Fruit fly (Drosophila melanogaster) whole organism, prepupa: ENCODE results near the gene Wdr62.
A peak's percentile ranks its signal among the peaks of the same experiment; 100 is the strongest.

Source experiments
- CG10631 ChIP-seq: fragments of 200-800 bp; sonication (Bioruptor generic); optimal IDR thresholded peaks from 2 replicates; lab custom pipeline; 2016; ENCODE audit warnings: missing biosample characterization, missing genetic modification characterization
- CG10669 ChIP-seq: fragments of 200-800 bp; sonication (Bioruptor generic); optimal IDR thresholded peaks from 3 replicates; lab custom pipeline; 2018; ENCODE audit warnings: missing biosample characterization, mild to moderate bottlenecking, missing genetic modification characterization, moderate library complexity
- CG11294 ChIP-seq: fragments of 200-800 bp; sonication (Bioruptor generic); IDR thresholded peaks from 2 replicates; pipeline ENCODE4 v1.3.6; 2022; ENCODE audit warnings: missing biosample characterization, missing genetic modification characterization
- CG11902 ChIP-seq: fragments of 200-800 bp; sonication (Bioruptor generic); optimal IDR thresholded peaks from 3 replicates; lab custom pipeline; 2016; ENCODE audit warnings: missing biosample characterization, missing genetic modification characterization
- CG15336 ChIP-seq: fragments of 200-800 bp; sonication (Bioruptor generic); IDR thresholded peaks from 2 replicates; pipeline ENCODE4 v1.3.6; 2022; ENCODE audit warnings: missing biosample characterization, missing genetic modification characterization
- CG1621 ChIP-seq: fragments of 200-800 bp; sonication (Bioruptor generic); optimal IDR thresholded peaks from 3 replicates; lab custom pipeline; 2018; ENCODE audit warnings: missing biosample characterization, mild to moderate bottlenecking, missing genetic modification characterization
- CG3032 ChIP-seq: fragments of 200-800 bp; optimal IDR thresholded peaks from 2 replicates; lab custom pipeline; 2019; ENCODE audit warnings: missing biosample characterization, mild to moderate bottlenecking, missing genetic modification characterization, moderate library complexity
- CG31627 ChIP-seq: fragments of 200-800 bp; sonication (Bioruptor generic); optimal IDR thresholded peaks from 3 replicates; lab custom pipeline; 2016; ENCODE audit warnings: missing biosample characterization, missing genetic modification characterization
- CG34406 ChIP-seq: fragments of 200-800 bp; sonication (Bioruptor generic); optimal IDR thresholded peaks from 3 replicates; lab custom pipeline; 2016; ENCODE audit warnings: missing biosample characterization, missing genetic modification characterization
- CG3919 ChIP-seq: fragments of 200-800 bp; sonication (Bioruptor generic); optimal IDR thresholded peaks from 3 replicates; lab custom pipeline; 2016; ENCODE audit warnings: missing biosample characterization, missing genetic modification characterization
- CG6163 ChIP-seq: fragments of 200-800 bp; sonication (Bioruptor generic); IDR thresholded peaks from 3 replicates; pipeline ENCODE4 v1.3.6; 2022; ENCODE audit warnings: missing biosample characterization, missing genetic modification characterization
- CG6792 ChIP-seq: fragments of 200-800 bp; sonication (Bioruptor generic); optimal IDR thresholded peaks from 3 replicates; lab custom pipeline; 2016; ENCODE audit warnings: missing biosample characterization, missing genetic modification characterization
- CG6808 ChIP-seq: fragments of 200-800 bp; sonication (Bioruptor generic); optimal IDR thresholded peaks from 3 replicates; lab custom pipeline; 2017; ENCODE audit warnings: missing biosample characterization, missing genetic modification characterization, mild to moderate bottlenecking, moderate library complexity, missing genetic modification reagents
- CG8119 ChIP-seq: fragments of 200-800 bp; sonication (Bioruptor generic); IDR thresholded peaks from 3 replicates; pipeline ENCODE4 v1.3.6; 2022; ENCODE audit warnings: missing biosample characterization, missing genetic modification characterization
- CG8319 ChIP-seq: fragments of 200-800 bp; sonication (Bioruptor generic); optimal IDR thresholded peaks from 3 replicates; lab custom pipeline; 2016; ENCODE audit warnings: missing biosample characterization, missing genetic modification characterization
- CG9139 ChIP-seq: fragments of 200-800 bp; sonication (Bioruptor generic); optimal IDR thresholded peaks from 3 replicates; lab custom pipeline; 2017; ENCODE audit warnings: missing biosample characterization, mild to moderate bottlenecking, missing genetic modification characterization
- Eip78C ChIP-seq: fragments of 200-800 bp; sonication (Bioruptor generic); peaks from one replicate; lab custom pipeline; 2016; ENCODE audit warnings: missing biosample characterization, missing genetic modification characterization
- Ets21C ChIP-seq: fragments of 200-800 bp; sonication (Bioruptor generic); optimal IDR thresholded peaks from 3 replicates; lab custom pipeline; 2016; ENCODE audit warnings: missing biosample characterization, missing genetic modification characterization
- Ets96B ChIP-seq: fragments of 200-800 bp; optimal IDR thresholded peaks from 2 replicates; lab custom pipeline; 2019; ENCODE audit warnings: missing biosample characterization, mild to moderate bottlenecking, missing genetic modification characterization, moderate library complexity
- Gug ChIP-seq: fragments of 200-800 bp; sonication (Bioruptor generic); IDR thresholded peaks from 2 replicates; pipeline ENCODE4 v1.3.6; 2022; ENCODE audit warnings: missing biosample characterization, missing genetic modification characterization
- Hr38 ChIP-seq: sonication (Bioruptor generic); optimal IDR thresholded peaks from 2 replicates; lab custom pipeline; 2016; ENCODE audit warnings: missing biosample characterization, missing genetic modification characterization
- Hr39 ChIP-seq: fragments of 200-800 bp; sonication (Bioruptor generic); optimal IDR thresholded peaks from 2 replicates; lab custom pipeline; 2016; ENCODE audit warnings: missing biosample characterization, missing genetic modification characterization
- Hr4 ChIP-seq: fragments of 200-800 bp; sonication (Bioruptor generic); optimal IDR thresholded peaks from 3 replicates; lab custom pipeline; 2016; ENCODE audit warnings: missing biosample characterization, missing genetic modification characterization
- Lpt ChIP-seq: fragments of 200-800 bp; sonication (Bioruptor generic); optimal IDR thresholded peaks from 3 replicates; lab custom pipeline; 2016; ENCODE audit warnings: missing biosample characterization, missing genetic modification characterization
- Smox ChIP-seq: fragments of 200-800 bp; sonication (Bioruptor generic); optimal IDR thresholded peaks from 3 replicates; lab custom pipeline; 2016; ENCODE audit warnings: missing biosample characterization, missing genetic modification characterization
- Sox102F ChIP-seq: fragments of 200-800 bp; sonication (Bioruptor generic); optimal IDR thresholded peaks from 2 replicates; lab custom pipeline; 2016; ENCODE audit warnings: missing biosample characterization, mild to moderate bottlenecking, missing genetic modification characterization
- achi ChIP-seq: fragments of 200-800 bp; sonication (Bioruptor generic); optimal IDR thresholded peaks from 3 replicates; lab custom pipeline; 2016; ENCODE audit warnings: missing biosample characterization, missing genetic modification characterization
- acj6 ChIP-seq: fragments of 200-800 bp; sonication (Bioruptor generic); optimal IDR thresholded peaks from 3 replicates; lab custom pipeline; 2016; ENCODE audit warnings: missing biosample characterization, missing genetic modification characterization
- cyc ChIP-seq: fragments of 200-800 bp; sonication (Bioruptor generic); optimal IDR thresholded peaks from 3 replicates; lab custom pipeline; 2016; ENCODE audit warnings: missing biosample characterization, missing genetic modification characterization
- dac ChIP-seq: fragments of 200-800 bp; sonication (Bioruptor generic); optimal IDR thresholded peaks from 2 replicates; lab custom pipeline; 2017; ENCODE audit warnings: missing biosample characterization, mild to moderate bottlenecking, missing genetic modification characterization
- dsx ChIP-seq: fragments of 200-800 bp; optimal IDR thresholded peaks from 3 replicates; lab custom pipeline; 2019; ENCODE audit warnings: missing biosample characterization, mild to moderate bottlenecking, missing genetic modification characterization, moderate library complexity; ENCODE audit not compliant: poor library complexity, severe bottlenecking
- eg ChIP-seq: fragments of 200-800 bp; sonication (Bioruptor generic); IDR thresholded peaks from 3 replicates; pipeline ENCODE4 v1.3.6; 2022; ENCODE audit warnings: missing biosample characterization, missing genetic modification characterization
- fd59A ChIP-seq: fragments of 200-800 bp; sonication (Bioruptor generic); optimal IDR thresholded peaks from 2 replicates; lab custom pipeline; 2017; ENCODE audit warnings: missing biosample characterization, mild to moderate bottlenecking, missing genetic modification characterization, missing genetic modification reagents
- fd85E ChIP-seq: fragments of 200-800 bp; sonication (Bioruptor generic); optimal IDR thresholded peaks from 3 replicates; lab custom pipeline; 2016; ENCODE audit warnings: missing biosample characterization, missing genetic modification characterization
- fkh ChIP-seq: fragments of 200-800 bp; sonication (Bioruptor generic); optimal IDR thresholded peaks from 3 replicates; lab custom pipeline; 2017; ENCODE audit warnings: missing biosample characterization, mild to moderate bottlenecking, missing genetic modification characterization, moderate library complexity
- lz ChIP-seq: fragments of 200-800 bp; sonication (Bioruptor generic); optimal IDR thresholded peaks from 3 replicates; lab custom pipeline; 2016; ENCODE audit warnings: missing biosample characterization, missing genetic modification characterization
- net ChIP-seq: fragments of 200-800 bp; sonication (Bioruptor generic); optimal IDR thresholded peaks from 3 replicates; lab custom pipeline; 2016; ENCODE audit warnings: missing biosample characterization, missing genetic modification characterization
- pdm3 ChIP-seq: fragments of 200-800 bp; sonication (Bioruptor generic); optimal IDR thresholded peaks from 3 replicates; lab custom pipeline; 2016; ENCODE audit warnings: missing biosample characterization, missing genetic modification characterization
- salr ChIP-seq, 2 experiments: fragments of 200-800 bp; sonication (Bioruptor generic); optimal IDR thresholded peaks; 3 replicates each; lab custom pipeline; 2016 to 2018; ENCODE audit warnings: missing biosample characterization in 2 of 2, missing genetic modification characterization in 2 of 2, mild to moderate bottlenecking in 1 of 2
- spab ChIP-seq: fragments of 200-800 bp; sonication (Bioruptor generic); optimal IDR thresholded peaks from 2 replicates; lab custom pipeline; 2017; ENCODE audit warnings: missing biosample characterization, mild to moderate bottlenecking, missing genetic modification characterization, missing genetic modification reagents
- ss ChIP-seq, 2 experiments: fragments of 200-800 bp; sonication (Bioruptor generic); optimal IDR thresholded peaks; 2 replicates in 1 of 2; 3 replicates in 1 of 2; lab custom pipeline; 2017 to 2018; ENCODE audit warnings: mild to moderate bottlenecking in 2 of 2, missing biosample characterization in 2 of 2, missing genetic modification characterization in 2 of 2, moderate library complexity in 1 of 2
- topi ChIP-seq: fragments of 200-800 bp; sonication (Bioruptor generic); optimal IDR thresholded peaks from 3 replicates; lab custom pipeline; 2016; ENCODE audit warnings: missing biosample characterization, missing genetic modification characterization
- vri ChIP-seq: fragments of 200-800 bp; sonication (Bioruptor generic); optimal IDR thresholded peaks from 3 replicates; lab custom pipeline; 2016; ENCODE audit warnings: missing biosample characterization, mild to moderate bottlenecking, missing genetic modification characterization

Wdr62 gene

dm6 chr2L:1986343-1987280 is 102.2 kb downstream of the Wdr62 start (continued):
- no peak for TF ChIP-seq CG10631 (GFP tag; lab: Kevin White, UChicago)
- TF ChIP-seq vri (GFP tag; lab: Kevin White, UChicago): peak; percentile 79
- TF ChIP-seq CG8319 (GFP tag; lab: Kevin White, UChicago): no peak
- peak; percentile 22; the same call in 1 of the 2 replicates for TF ChIP-seq CG11294 (GFP tag; lab: Robert Waterston, UW)
- TF ChIP-seq CG15336: peak; percentile 50; the same call in 1 of the 2 replicates
- TF ChIP-seq CG6163 (GFP tag; lab: Robert Waterston, UW): peak; percentile 34; the same call in 2 of the 3 replicates
- TF ChIP-seq CG3032 (tag; lab: Kevin White, UChicago): peak; percentile 25
- peak; percentile 44 for TF ChIP-seq cyc (GFP tag; lab: Kevin White, UChicago)
- TF ChIP-seq dac: no peak
- TF ChIP-seq CG11902 (GFP tag; lab: Kevin White, UChicago): peak; percentile 8
- no peak for TF ChIP-seq ss (GFP tag; optimal IDR thresholded peaks at IDR 0.05; lab: Kevin White, UChicago)
- TF ChIP-seq Hr4 (GFP tag; lab: Kevin White, UChicago): peak; percentile 58
- no peak for TF ChIP-seq Gug (GFP tag; lab: Robert Waterston, UW)
- TF ChIP-seq eg (GFP tag; lab: Robert Waterston, UW): peak; percentile 60; the same call in 2 of the 3 replicates
- peak; percentile 63 for TF ChIP-seq Smox
- peak; percentile 34 for TF ChIP-seq achi (GFP tag; lab: Kevin White, UChicago)
- peak; percentile 64 for TF ChIP-seq CG3919 (GFP tag; lab: Kevin White, UChicago)
- TF ChIP-seq CG9139 (GFP tag; lab: Kevin White, UChicago): no peak
- TF ChIP-seq CG6808 (GFP tag; lab: Kevin White, UChicago): peak; percentile 0
- TF ChIP-seq topi (GFP tag; lab: Kevin White, UChicago): peak; percentile 54
- TF ChIP-seq dsx (GFP tag; lab: Kevin White, UChicago): peak; percentile 57
- no peak for TF ChIP-seq fd85E (GFP tag; lab: Kevin White, UChicago)
- TF ChIP-seq fkh (GFP tag; lab: Kevin White, UChicago): peak; percentile 65

DNA sequence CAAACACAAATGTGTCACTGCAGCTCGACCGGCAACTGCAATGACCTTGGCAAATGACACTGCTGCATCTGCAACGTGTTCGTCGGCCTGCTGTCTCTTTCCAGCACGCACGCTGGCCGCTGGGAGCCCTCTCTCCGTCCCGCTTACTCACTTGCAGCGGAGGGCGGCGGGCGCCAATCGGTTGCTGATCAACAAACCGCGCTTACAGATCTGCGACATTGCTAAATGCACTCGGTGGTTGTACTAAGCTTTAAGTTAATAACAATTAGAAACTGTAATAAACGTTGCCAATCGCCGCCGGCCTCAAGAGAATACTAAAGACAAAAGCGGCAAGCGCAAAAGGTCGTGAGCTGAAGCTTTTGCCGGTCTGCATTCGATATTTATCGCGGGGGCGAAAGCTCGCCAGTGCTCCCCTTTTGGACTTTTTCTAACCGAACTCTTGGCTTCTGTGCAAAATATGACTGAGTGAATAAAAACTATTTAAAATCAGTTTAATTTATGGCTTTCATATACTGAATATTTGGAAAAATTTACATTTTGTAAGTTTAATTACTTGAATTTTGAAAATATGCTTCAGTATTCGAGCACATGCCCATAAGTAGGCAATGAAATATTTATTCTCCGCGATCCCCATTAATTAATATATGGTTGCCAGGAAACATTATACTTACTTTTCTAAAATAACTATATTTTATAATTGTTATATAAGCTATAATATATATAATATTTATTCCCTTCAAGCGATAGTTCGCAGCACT is 103.2 kb downstream of the Wdr62 start, which contains the start of gene Got2:
TSS of gene Got2 (minus strand) at position 325 of the 758 bp plus-strand sequence.
- peak; percentile 64 for TF ChIP-seq Hr39 (GFP tag; lab: Kevin White, UChicago)
- TF ChIP-seq lz: no peak
- TF ChIP-seq pdm3: peak; percentile 45
- TF ChIP-seq CG9139 (GFP tag; lab: Kevin White, UChicago): peak; percentile 28
- no peak for TF ChIP-seq topi (GFP tag; lab: Kevin White, UChicago)
- TF ChIP-seq salr (GFP tag; optimal IDR thresholded peaks at IDR 0.05; lab: Kevin White, UChicago): peak in 1 of 2 experiments; percentile 36
- TF ChIP-seq fd59A: no peak
- no peak for TF ChIP-seq CG10669 (GFP tag; lab: Kevin White, UChicago)
- no peak for TF ChIP-seq Sox102F (GFP tag; lab: Kevin White, UChicago)
- TF ChIP-seq Ets21C (GFP tag; lab: Kevin White, UChicago): peak; percentile 33
- no peak for TF ChIP-seq spab (GFP tag; lab: Kevin White, UChicago)
- no peak for TF ChIP-seq Hr38
- TF ChIP-seq CG6163 (GFP tag; lab: Robert Waterston, UW): peak; percentile 19; the same call in 2 of the 3 replicates
- no peak for TF ChIP-seq CG6792 (GFP tag; lab: Kevin White, UChicago)
- peak; percentile 17 for TF ChIP-seq CG10631 (GFP tag; lab: Kevin White, UChicago)
- TF ChIP-seq dsx (GFP tag; lab: Kevin White, UChicago): peak; percentile 22
- TF ChIP-seq CG8119: no peak
- no peak for TF ChIP-seq vri (GFP tag; lab: Kevin White, UChicago)
- peak; percentile 56 for TF ChIP-seq Eip78C
- no peak for TF ChIP-seq fd85E (GFP tag; lab: Kevin White, UChicago)
- no peak for TF ChIP-seq CG34406 (GFP tag; lab: Kevin White, UChicago)
- no peak for TF ChIP-seq Ets96B (tag; lab: Kevin White, UChicago)
- TF ChIP-seq net (GFP tag; lab: Kevin White, UChicago): no peak
- TF ChIP-seq achi (GFP tag; lab: Kevin White, UChicago): peak; percentile 31
- no peak for TF ChIP-seq CG11902 (GFP tag; lab: Kevin White, UChicago)
- peak; percentile 1 for TF ChIP-seq CG31627 (GFP tag; lab: Kevin White, UChicago)
- TF ChIP-seq CG3032 (tag; lab: Kevin White, UChicago): no peak
- TF ChIP-seq Smox: no peak
- TF ChIP-seq CG15336: no peak
- TF ChIP-seq cyc (GFP tag; lab: Kevin White, UChicago): no peak
- TF ChIP-seq fkh (GFP tag; lab: Kevin White, UChicago): no peak
- TF ChIP-seq ss (GFP tag; optimal IDR thresholded peaks at IDR 0.05; lab: Kevin White, UChicago): peak in 1 of 2 experiments; percentile 22
- no peak for TF ChIP-seq CG1621
- TF ChIP-seq acj6 (GFP tag; lab: Kevin White, UChicago): no peak
- no peak for TF ChIP-seq Lpt
